Worm (Caenorhabditis elegans): ENCODE results near the gene cld-9.

DNA sequence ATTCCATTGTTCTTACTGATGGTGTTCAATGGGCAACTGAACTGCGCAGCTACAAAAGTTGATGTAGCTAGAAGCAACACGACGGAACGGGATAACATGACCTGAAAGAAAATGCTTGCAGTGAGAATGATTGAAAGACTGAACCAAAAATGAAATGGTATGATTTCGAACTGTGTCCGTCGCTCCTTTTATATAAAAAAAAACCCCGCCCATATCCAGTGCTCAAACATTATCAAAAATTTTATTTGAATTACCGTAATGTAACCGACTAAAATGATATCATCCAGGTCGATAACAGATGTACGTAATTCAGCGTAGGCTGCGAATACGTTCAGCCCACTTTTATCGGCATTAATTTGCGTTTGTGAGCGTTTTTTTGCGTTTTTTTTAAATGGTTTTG, 13.3 kb downstream of the cld-9 start, which contains the start of gene irg-5:
- TF ChIP-seq unc-86 (tag; optimal IDR thresholded peaks at IDR 0.05) (no peak), ttx-3 (tag; optimal IDR thresholded peaks at IDR 0.05) (no peak), ceh-19 (GFP tag; optimal IDR thresholded peaks at IDR 0.05) (no peak), nhr-11 (tag; optimal IDR thresholded peaks at IDR 0.05) (no peak), ceh-2 (tag; optimal IDR thresholded peaks at IDR 0.05) (no peak), unc-55 (GFP tag; optimal IDR thresholded peaks at IDR 0.05) (no peak)

All from whole organism, late embryonic.